Fruit fly (Drosophila melanogaster): Measurements from ENCODE around the gene NimC3.
A peak's percentile ranks its signal among the peaks of the same experiment; 100 is the strongest.

Gene NimC3

DNA sequence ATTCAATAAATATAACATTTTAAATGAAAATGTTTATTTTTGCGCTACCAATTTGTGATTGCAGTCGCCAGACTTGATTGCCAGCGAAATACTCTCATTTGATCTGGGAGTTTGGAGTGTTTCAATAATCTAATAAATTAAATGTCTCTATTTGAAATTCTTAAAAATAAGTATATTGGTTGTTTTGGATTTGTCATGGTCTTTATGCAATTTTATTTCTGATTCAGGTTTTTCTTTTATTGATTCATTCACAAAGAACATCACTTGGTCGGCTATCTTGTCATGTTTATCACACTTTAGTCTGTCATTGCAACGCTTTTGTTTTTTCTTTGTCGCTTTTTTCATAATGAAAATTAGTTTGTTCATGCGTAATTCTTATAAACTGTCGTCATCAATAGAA is 21.1 kb downstream of the NimC3 start (continued):
- TF ChIP-seq CG10631 (GFP tag; optimal IDR thresholded peaks at IDR 0.05) (peak; percentile 3), vri (GFP tag; optimal IDR thresholded peaks at IDR 0.05) (no peak), CG6792 (GFP tag; optimal IDR thresholded peaks at IDR 0.05) (no peak), CG6854 (GFP tag; optimal IDR thresholded peaks at IDR 0.05) (no peak), fd85E (GFP tag; optimal IDR thresholded peaks at IDR 0.05) (no peak), Sox102F (GFP tag; optimal IDR thresholded peaks at IDR 0.05) (peak; percentile 65), Eip75B (GFP tag; optimal IDR thresholded peaks at IDR 0.05) (no peak), CG8319 (GFP tag; optimal IDR thresholded peaks at IDR 0.05) (no peak), Gug (GFP tag; IDR thresholded peaks at IDR 0.05) (peak; percentile 37; the same call in 1 of the 2 replicates), acj6 (GFP tag; optimal IDR thresholded peaks at IDR 0.05) (peak; percentile 27), Sox14 (GFP tag; optimal IDR thresholded peaks at IDR 0.05) (peak; percentile 40), net (GFP tag; optimal IDR thresholded peaks at IDR 0.05) (no peak)

DNA sequence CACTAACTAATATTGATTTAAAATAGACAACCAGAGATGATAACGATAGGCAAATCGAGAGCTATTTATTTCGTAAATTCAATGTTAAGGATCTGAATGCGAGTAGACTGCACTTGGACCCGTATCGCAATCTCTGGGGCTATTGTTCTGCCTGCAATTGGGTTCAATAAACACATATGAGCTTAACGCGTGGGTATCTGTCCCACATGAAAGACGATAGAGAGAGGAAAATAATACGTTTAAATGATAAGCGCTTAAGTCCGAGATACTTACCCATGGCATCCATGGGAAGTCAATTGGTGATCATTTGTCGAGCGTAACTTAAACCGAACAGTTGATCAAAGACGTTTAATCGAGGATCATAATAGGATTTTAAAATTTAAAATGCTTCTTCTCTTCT is 40.2 kb downstream of the NimC3 start, which contains the start of gene NimC2:
Gene NimC2 (plus strand): TSS at position 301 of the 400 bp plus-strand sequence.
- no peak for TF ChIP-seq CG8119 (GFP tag; IDR thresholded peaks at IDR 0.05)
- TF ChIP-seq svp (GFP tag) = peak; percentile 82

DNA sequence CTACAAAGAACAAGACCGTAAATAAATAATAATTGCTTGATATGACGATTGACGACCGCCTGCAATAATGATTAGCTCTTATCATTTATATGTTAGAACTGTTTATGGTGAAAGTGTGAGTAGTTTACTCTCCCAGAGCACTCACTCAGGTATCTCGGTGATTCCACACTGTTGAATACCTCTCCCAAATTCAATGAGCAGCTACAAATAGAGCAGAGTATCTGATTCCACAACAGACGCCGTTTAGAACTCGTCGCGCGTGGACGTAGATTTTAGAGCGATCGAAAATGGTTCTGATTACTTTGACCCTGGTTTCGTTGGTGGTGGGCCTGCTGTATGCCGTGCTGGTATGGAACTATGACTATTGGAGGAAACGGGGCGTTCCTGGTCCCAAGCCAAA is 42.9 kb downstream of the NimC3 start, which contains the start of gene Cyp28a5:
Gene Cyp28a5 (plus strand): TSS at position 230 of the 400 bp plus-strand sequence.
- TF ChIP-seq CG16779 (tag; optimal IDR thresholded peaks at IDR 0.05) = no peak
- TF ChIP-seq acj6 (GFP tag; optimal IDR thresholded peaks at IDR 0.05) = no peak
- no peak for TF ChIP-seq eg (GFP tag; IDR thresholded peaks at IDR 0.05)
- TF ChIP-seq Ets96B (tag; optimal IDR thresholded peaks at IDR 0.05) = no peak
- no peak for TF ChIP-seq CG8632 (GFP tag; optimal IDR thresholded peaks at IDR 0.05)
- TF ChIP-seq CG10669 (GFP tag; optimal IDR thresholded peaks at IDR 0.05) = no peak
- TF ChIP-seq CG6792 (GFP tag; optimal IDR thresholded peaks at IDR 0.05) = no peak
- TF ChIP-seq Met (GFP tag; optimal IDR thresholded peaks at IDR 0.05) = no peak
- TF ChIP-seq Hr4 (GFP tag; optimal IDR thresholded peaks at IDR 0.05) = no peak
- no peak for TF ChIP-seq CG6163 (GFP tag; IDR thresholded peaks at IDR 0.05)
- TF ChIP-seq Eip78C (GFP tag) = no peak
- no peak for TF ChIP-seq Gug (GFP tag; IDR thresholded peaks at IDR 0.05)
- no peak for TF ChIP-seq Eip93F (GFP tag; optimal IDR thresholded peaks at IDR 0.05)
- TF ChIP-seq salr (GFP tag; optimal IDR thresholded peaks at IDR 0.05) = no peak
- no peak for TF ChIP-seq CG1621 (tag; optimal IDR thresholded peaks at IDR 0.05)
- TF ChIP-seq dsx (GFP tag; optimal IDR thresholded peaks at IDR 0.05; ENCODE audit: poor library complexity, severe bottlenecking) = no peak
- TF ChIP-seq Blimp-1 (GFP tag; optimal IDR thresholded peaks at IDR 0.05) = no peak
- no peak for TF ChIP-seq Ets21C (GFP tag; optimal IDR thresholded peaks at IDR 0.05)
- TF ChIP-seq topi (GFP tag; optimal IDR thresholded peaks at IDR 0.05) = no peak

DNA sequence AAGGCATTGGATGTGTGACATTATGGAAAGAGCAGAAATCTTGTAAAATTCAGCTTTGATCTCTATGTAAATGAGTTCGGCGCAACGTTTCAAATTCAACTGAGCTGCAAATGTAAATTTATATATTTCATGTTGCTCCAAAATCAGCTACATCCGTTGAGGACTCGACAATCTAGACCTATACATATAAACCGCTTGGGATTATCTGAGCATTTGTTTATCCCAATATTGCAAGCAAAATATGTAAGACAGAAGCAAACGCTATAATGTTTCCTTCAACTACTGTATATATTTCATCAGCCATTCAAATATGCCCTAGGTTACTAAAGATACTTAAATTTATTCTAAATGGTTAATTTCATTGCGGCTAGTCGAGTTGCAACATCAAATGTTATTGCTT is 43.3 kb downstream of the NimC3 start, which contains the start of gene NimC1:
Gene NimC1 (minus strand): TSS at position 101 of the 400 bp plus-strand sequence.
- TF ChIP-seq CG15336 (GFP tag; IDR thresholded peaks at IDR 0.05) = no peak
- no peak for TF ChIP-seq CG3032 (tag; optimal IDR thresholded peaks at IDR 0.05)
- TF ChIP-seq dsx (GFP tag; optimal IDR thresholded peaks at IDR 0.05; ENCODE audit: poor library complexity, severe bottlenecking) = no peak
- TF ChIP-seq fd59A (GFP tag; optimal IDR thresholded peaks at IDR 0.05) = no peak
- no peak for TF ChIP-seq vri (GFP tag; optimal IDR thresholded peaks at IDR 0.05)
- TF ChIP-seq CG6163 (GFP tag; IDR thresholded peaks at IDR 0.05) = no peak
- no peak for TF ChIP-seq esn (GFP tag; optimal IDR thresholded peaks at IDR 0.05)
- TF ChIP-seq Eip75B (GFP tag; optimal IDR thresholded peaks at IDR 0.05) = no peak
- TF ChIP-seq spab (GFP tag; optimal IDR thresholded peaks at IDR 0.05) = no peak
- TF ChIP-seq CG8119 (GFP tag; IDR thresholded peaks at IDR 0.05) = no peak
- no peak for TF ChIP-seq CG6276 (GFP tag; optimal IDR thresholded peaks at IDR 0.05)
- TF ChIP-seq CG7368 (GFP tag; optimal IDR thresholded peaks at IDR 0.05) = no peak

All from whole organism, prepupa.